Worm (Caenorhabditis elegans): ENCODE data around the gene twk-17.

twk-17 gene

DNA sequence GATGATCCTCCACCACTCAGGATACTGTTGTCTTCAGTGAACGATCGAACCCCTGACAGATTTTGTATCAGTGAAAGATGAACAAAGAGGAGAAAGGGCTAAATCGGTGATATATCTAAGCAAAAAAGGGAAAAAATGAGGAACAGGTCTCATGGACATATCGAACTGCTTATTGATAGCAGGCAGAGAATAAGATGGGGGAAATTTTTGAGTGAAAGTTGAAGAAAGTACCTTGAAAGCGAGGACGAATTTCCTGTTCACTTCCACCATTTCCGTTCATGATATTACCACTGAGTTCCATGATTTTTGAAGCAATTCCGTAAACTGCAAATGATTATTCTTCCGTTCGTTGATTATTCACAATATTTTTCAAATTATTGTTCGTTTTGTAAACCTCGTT is 54.6 kb downstream of the twk-17 start:
- TF ChIP-seq ceh-43 (GFP tag; optimal IDR thresholded peaks at IDR 0.05): no peak
- no peak for TF ChIP-seq tbx-8 (GFP tag; optimal IDR thresholded peaks at IDR 0.05)
- TF ChIP-seq snpc-4 (tag; optimal IDR thresholded peaks at IDR 0.05): no peak
- TF ChIP-seq blmp-1 (tag; optimal IDR thresholded peaks at IDR 0.05): no peak

DNA sequence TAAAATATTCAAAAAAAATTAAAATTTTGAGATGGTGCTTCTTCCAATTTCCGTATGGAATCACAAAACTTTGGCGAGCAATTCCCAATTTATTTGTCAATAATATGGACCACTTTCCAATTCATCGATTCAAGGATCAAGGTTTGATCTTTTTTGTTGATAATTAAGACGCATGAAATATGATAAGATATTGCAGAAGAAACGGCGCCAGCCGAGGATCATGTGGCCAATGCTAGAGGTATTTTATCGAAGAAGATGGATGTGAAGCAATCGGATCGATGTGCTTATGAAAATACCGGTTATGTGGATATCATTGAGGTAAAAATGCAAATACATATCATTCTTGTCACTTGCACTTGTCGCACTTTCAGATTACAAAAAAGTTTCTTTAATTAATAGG is 57.4 kb downstream of the twk-17 start:
- no peak for TF ChIP-seq hlh-1 (tag; optimal IDR thresholded peaks at IDR 0.05)
- no peak for TF ChIP-seq ceh-83 (GFP tag; optimal IDR thresholded peaks at IDR 0.05)
